Fruit fly (Drosophila melanogaster): ENCODE measurements around the gene ouib.

Gene ouib

dm6 chr3R:8712722-8713131 lies 12.6 kb upstream of the ouib start, which contains the start of gene CG8112 (continued):
- no peak for TF ChIP-seq CG18476 (GFP tag; optimal IDR thresholded peaks at IDR 0.05)
- TF ChIP-seq Med (GFP tag), result peak; percentile 80
- TF ChIP-seq wor (GFP tag; IDR thresholded peaks at IDR 0.05), result no peak
- TF ChIP-seq odd (GFP tag; optimal IDR thresholded peaks at IDR 0.05), result peak; percentile 45
- peak; percentile 46 for TF ChIP-seq Hmr (GFP tag; optimal IDR thresholded peaks at IDR 0.05)
- peak in 1 of 3 experiments; percentile 2 for TF ChIP-seq lola (GFP tag; optimal IDR thresholded peaks at IDR 0.05)
- TF ChIP-seq Meics (GFP tag; optimal IDR thresholded peaks at IDR 0.05), result peak; percentile 54
- 0 out of 3 replicates have a peak, but pooled peaks have one; percentile 22 for TF ChIP-seq Aef1 (GFP tag; IDR thresholded peaks at IDR 0.05)
- no peak for TF ChIP-seq chif (GFP tag; optimal IDR thresholded peaks at IDR 0.05)
- peak; percentile 65 for TF ChIP-seq lab (GFP tag; optimal IDR thresholded peaks at IDR 0.05)
- TF ChIP-seq CG2889 (GFP tag; IDR thresholded peaks at IDR 0.05), result no peak
- TF ChIP-seq CG17829 (tag; optimal IDR thresholded peaks at IDR 0.05), result peak; percentile 21
- TF ChIP-seq CG15514 (GFP tag; optimal IDR thresholded peaks at IDR 0.05), result peak; percentile 24
- TF ChIP-seq CG7839 (tag; optimal IDR thresholded peaks at IDR 0.05), result peak; percentile 14
- peak; percentile 48 for TF ChIP-seq CG18599 (GFP tag; optimal IDR thresholded peaks at IDR 0.05)
- no peak for TF ChIP-seq MTF-1 (GFP tag; optimal IDR thresholded peaks at IDR 0.05; ENCODE audit: borderline replicate concordance)
- TF ChIP-seq Asciz (GFP tag; optimal IDR thresholded peaks at IDR 0.05), result peak; percentile 12
- no peak for TF ChIP-seq CG10366 (GFP tag; IDR thresholded peaks at IDR 0.05)
- peak; percentile 16 for TF ChIP-seq CG10543 (GFP tag; optimal IDR thresholded peaks at IDR 0.05)
- TF ChIP-seq Rfx (GFP tag; IDR thresholded peaks at IDR 0.05), result peak; percentile 30; the same call in 1 of the 2 replicates
- peak; percentile 3 for TF ChIP-seq nmo (GFP tag; optimal IDR thresholded peaks at IDR 0.05)
- TF ChIP-seq Drgx (GFP tag; IDR thresholded peaks at IDR 0.05), result peak; percentile 35; the same call in 1 of the 2 replicates
- peak; percentile 19 for TF ChIP-seq CG12391 (tag; optimal IDR thresholded peaks at IDR 0.05)
- TF ChIP-seq CG9932 (GFP tag; IDR thresholded peaks at IDR 0.05), result 0 out of 2 replicates have a peak, but pooled peaks have one; percentile 21
- peak; percentile 47 for TF ChIP-seq CG13424 (tag; optimal IDR thresholded peaks at IDR 0.05)
- TF ChIP-seq Rx (GFP tag; IDR thresholded peaks at IDR 0.05), result no peak
- peak; percentile 33 for TF ChIP-seq Sox102F (GFP tag; optimal IDR thresholded peaks at IDR 0.05)
- TF ChIP-seq CG12299 (tag; optimal IDR thresholded peaks at IDR 0.05), result no peak
- TF ChIP-seq gem (tag; optimal IDR thresholded peaks at IDR 0.05), result peak; percentile 64
- peak; percentile 28 for TF ChIP-seq CG9727 (GFP tag; optimal IDR thresholded peaks at IDR 0.05)
- TF ChIP-seq Fer3 (tag; optimal IDR thresholded peaks at IDR 0.05), result peak; percentile 30
- TF ChIP-seq CG6813 (GFP tag; optimal IDR thresholded peaks at IDR 0.05), result peak; percentile 24
- TF ChIP-seq CG2678 (tag; optimal IDR thresholded peaks at IDR 0.05), result no peak
- TF ChIP-seq CG17385 (GFP tag; optimal IDR thresholded peaks at IDR 0.05), result peak; percentile 21
- TF ChIP-seq HHEX (GFP tag; optimal IDR thresholded peaks at IDR 0.05), result peak; percentile 6
- no peak for TF ChIP-seq luna (GFP tag; optimal IDR thresholded peaks at IDR 0.05)
- TF ChIP-seq CG8388 (GFP tag; optimal IDR thresholded peaks at IDR 0.05), result peak; percentile 14
- peak; percentile 39 for TF ChIP-seq Hand (GFP tag; optimal IDR thresholded peaks at IDR 0.05)
- TF ChIP-seq amos (GFP tag; IDR thresholded peaks at IDR 0.05; ENCODE audit: partially characterized antibody), result no peak
- no peak for TF ChIP-seq corto (GFP tag; optimal IDR thresholded peaks at IDR 0.05)
- TF ChIP-seq gt (GFP tag; IDR thresholded peaks at IDR 0.05), result no peak
- TF ChIP-seq CG2120 (GFP tag; optimal IDR thresholded peaks at IDR 0.05), result peak; percentile 17
- TF ChIP-seq CG3281 (GFP tag; optimal IDR thresholded peaks at IDR 0.05), result peak; percentile 19
- TF ChIP-seq rib (GFP tag; IDR thresholded peaks at IDR 0.05), result no peak
- no peak for TF ChIP-seq vnd (GFP tag; IDR thresholded peaks at IDR 0.05; ENCODE audit: partially characterized antibody)
- TF ChIP-seq CoRest (tag; optimal IDR thresholded peaks at IDR 0.05), result peak; percentile 32
- peak; percentile 0 for TF ChIP-seq unpg (GFP tag; optimal IDR thresholded peaks at IDR 0.05)
- TF ChIP-seq cad (GFP tag; optimal IDR thresholded peaks at IDR 0.05), result no peak
- peak; percentile 44 for TF ChIP-seq CG13296 (GFP tag; optimal IDR thresholded peaks at IDR 0.05)
